Worm (Caenorhabditis elegans) whole organism, L2 larva: Measurements from ENCODE around the gene scl-12.

Source experiments
- R02D3.7 ChIP-seq: fragments of 150-350 bp; optimal IDR thresholded peaks from 2 replicates; lab custom pipeline; 2014; ENCODE audit warnings: missing biosample characterization, missing genetic modification characterization
- elt-3 ChIP-seq: sonication (generic microtip); optimal IDR thresholded peaks from 2 replicates; lab custom pipeline; 2017; ENCODE audit warnings: missing biosample characterization, missing genetic modification characterization
- lin-13 ChIP-seq: fragments of 150-350 bp; optimal IDR thresholded peaks from 2 replicates; lab custom pipeline; 2014; ENCODE audit warnings: missing biosample characterization, missing genetic modification reagents, missing genetic modification characterization
- mbf-1 ChIP-seq: sonication (generic microtip); optimal IDR thresholded peaks from 2 replicates; lab custom pipeline; 2017; ENCODE audit warnings: missing biosample characterization, missing genetic modification characterization
- mdl-1 ChIP-seq, 2 experiments: fragments of 150-350 bp in 1 of 2; sonication (generic microtip) in 1 of 2; optimal IDR thresholded peaks; 2 replicates each; lab custom pipeline; 2017; ENCODE audit warnings: missing biosample characterization in 2 of 2, missing genetic modification characterization in 2 of 2

DNA sequence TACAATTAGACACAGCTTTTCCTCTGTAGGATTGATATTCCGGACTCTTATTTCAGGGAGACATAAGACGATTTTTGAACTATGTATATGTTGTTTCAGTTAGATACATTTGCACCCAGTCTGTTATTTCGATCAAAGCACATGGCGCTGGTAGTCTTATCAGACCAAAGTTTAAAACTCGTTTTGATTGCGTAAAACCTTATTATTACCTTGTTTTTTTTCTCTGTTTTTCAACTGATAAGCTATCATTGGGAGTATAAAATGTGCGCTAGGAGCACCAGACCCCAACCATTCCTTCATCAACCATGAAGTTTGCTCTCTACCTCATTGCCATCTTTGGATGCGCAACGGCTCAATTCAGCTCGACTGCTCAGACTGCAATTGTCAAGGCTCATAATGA is at the start of gene scl-12:
- TF ChIP-seq mdl-1 (tag; optimal IDR thresholded peaks at IDR 0.05; lab: Kevin White, UChicago) = no peak
- TF ChIP-seq lin-13 = no peak
- no peak for TF ChIP-seq mbf-1 (tag; lab: Kevin White, UChicago)
- no peak for TF ChIP-seq R02D3.7
- TF ChIP-seq elt-3 (tag; lab: Kevin White, UChicago) = no peak
